Worm (Caenorhabditis elegans) whole organism, L4 larva: ENCODE measurements around the gene pcn-1.

Source experiments
- F49E8.2 ChIP-seq: sonication (generic microtip); optimal IDR thresholded peaks from 2 replicates; lab custom pipeline; 2016; ENCODE audit warnings: missing compliant biosample characterization, mild to moderate bottlenecking, missing genetic modification characterization, borderline replicate concordance
- T20F7.1 ChIP-seq: fragments of 200-800 bp; sonication (Bioruptor generic); optimal IDR thresholded peaks from 2 replicates; lab custom pipeline; 2018; ENCODE audit warnings: mild to moderate bottlenecking, missing genetic modification characterization, missing compliant biosample characterization
- T26A8.4 ChIP-seq: fragments of 200-800 bp; sonication (Bioruptor generic); IDR thresholded peaks from 2 replicates; pipeline ENCODE4 v1.3.6; 2022; ENCODE audit warnings: missing genetic modification characterization, missing compliant biosample characterization
- Y5F2A.4 ChIP-seq: fragments of 200-800 bp; sonication (Bioruptor generic); optimal IDR thresholded peaks from 2 replicates; lab custom pipeline; 2018; ENCODE audit warnings: mild to moderate bottlenecking, missing genetic modification characterization, missing compliant biosample characterization
- Y75B8A.6 ChIP-seq: fragments of 200-800 bp; sonication (Bioruptor generic); IDR thresholded peaks from 2 replicates; pipeline ENCODE4 v1.3.6; 2022; ENCODE audit warnings: missing genetic modification reagents, missing genetic modification characterization, missing compliant biosample characterization
- ZK337.2 ChIP-seq: fragments of 200-800 bp; sonication (Bioruptor generic); IDR thresholded peaks from 2 replicates; pipeline ENCODE4 v1.3.6; 2022; ENCODE audit warnings: missing genetic modification reagents, missing genetic modification characterization, missing compliant biosample characterization
- ZK546.5 ChIP-seq, 2 experiments: sonication (generic microtip); optimal IDR thresholded peaks; 2 replicates each; lab custom pipeline; 2017; ENCODE audit warnings: missing biosample characterization in 2 of 2, missing genetic modification characterization in 2 of 2
- aha-1 ChIP-seq: fragments of 150-350 bp; peaks from one replicate; lab custom pipeline; 2014; ENCODE audit warnings: missing biosample characterization, missing genetic modification characterization
- aly-2 ChIP-seq: sonication (generic microtip); optimal IDR thresholded peaks from 2 replicates; lab custom pipeline; 2018; ENCODE audit warnings: missing biosample characterization, missing genetic modification characterization
- daf-16 ChIP-seq, 3 experiments: sonication (generic microtip); optimal IDR thresholded peaks; 2 replicates each; lab custom pipeline; 2016 to 2017; ENCODE audit warnings: missing genetic modification characterization in 3 of 3, missing genetic modification reagents in 3 of 3, mild to moderate bottlenecking in 2 of 3, missing compliant biosample characterization in 2 of 3, missing biosample characterization in 1 of 3, moderate library complexity in 1 of 3
- daf-8 ChIP-seq: fragments of 200-800 bp; sonication (Bioruptor generic); IDR thresholded peaks from 2 replicates; pipeline ENCODE4 v1.3.6; 2022; ENCODE audit warnings: missing genetic modification characterization, missing compliant biosample characterization
- dmd-6 ChIP-seq: fragments of 200-800 bp; sonication (Bioruptor generic); IDR thresholded peaks from 2 replicates; pipeline ENCODE4 v1.3.6; 2022; ENCODE audit warnings: missing genetic modification reagents, missing genetic modification characterization, missing compliant biosample characterization
- dmd-9 ChIP-seq: fragments of 200-800 bp; sonication (Bioruptor generic); IDR thresholded peaks from 2 replicates; pipeline ENCODE4 v1.3.6; 2022; ENCODE audit warnings: missing genetic modification reagents, missing genetic modification characterization, missing compliant biosample characterization
- duxl-1 ChIP-seq: sonication (generic microtip); optimal IDR thresholded peaks from 2 replicates; lab custom pipeline; 2016; ENCODE audit warnings: mild to moderate bottlenecking, missing genetic modification characterization, moderate library complexity, missing compliant biosample characterization; ENCODE audit not compliant: poor library complexity
- dve-1 ChIP-seq: sonication (generic microtip); optimal IDR thresholded peaks from 2 replicates; lab custom pipeline; 2017; ENCODE audit warnings: antibody characterized with exemption, mild to moderate bottlenecking, missing genetic modification characterization, missing compliant biosample characterization; ENCODE audit not compliant: insufficient read depth
- egl-27 ChIP-seq: sonication (generic microtip); optimal IDR thresholded peaks from 3 replicates; lab custom pipeline; 2017; ENCODE audit warnings: missing biosample characterization, missing genetic modification reagents, missing genetic modification characterization
- gei-8 ChIP-seq: fragments of 200-800 bp; sonication (Bioruptor generic); optimal IDR thresholded peaks from 2 replicates; lab custom pipeline; 2018; ENCODE audit warnings: mild to moderate bottlenecking, missing genetic modification characterization, missing compliant biosample characterization
- hif-1 ChIP-seq, 2 experiments: sonication (generic microtip); optimal IDR thresholded peaks; 2 replicates each; lab custom pipeline; 2016 to 2017; ENCODE audit warnings: missing compliant biosample characterization in 2 of 2, missing genetic modification characterization in 2 of 2, missing genetic modification reagents in 2 of 2, missing genotype in 2 of 2, mild to moderate bottlenecking in 1 of 2
- hlh-11 ChIP-seq: fragments of 200-800 bp; sonication (Bioruptor generic); optimal IDR thresholded peaks from 2 replicates; lab custom pipeline; 2018; ENCODE audit warnings: mild to moderate bottlenecking, missing genetic modification characterization, missing compliant biosample characterization
- hmg-1.1 ChIP-seq: fragments of 200-800 bp; sonication (Bioruptor generic); IDR thresholded peaks from 2 replicates; pipeline ENCODE4 v1.3.6; 2022; ENCODE audit warnings: missing genetic modification reagents, missing genetic modification characterization, missing compliant biosample characterization
- lin-39 ChIP-seq: fragments of 150-350 bp; optimal IDR thresholded peaks from 2 replicates; lab custom pipeline; 2014; ENCODE audit warnings: missing biosample characterization, missing genetic modification reagents, missing genetic modification characterization
- lir-3 ChIP-seq: sonication (generic microtip); optimal IDR thresholded peaks from 2 replicates; lab custom pipeline; 2016; ENCODE audit warnings: mild to moderate bottlenecking, missing genetic modification characterization, missing compliant biosample characterization
- mep-1 ChIP-seq: fragments of 150-350 bp; sonication (generic microtip); optimal IDR thresholded peaks from 3 replicates; lab custom pipeline; 2014; ENCODE audit warnings: missing biosample characterization, missing genetic modification characterization
- mes-2 ChIP-seq: sonication (generic microtip); optimal IDR thresholded peaks from 2 replicates; lab custom pipeline; 2016; ENCODE audit warnings: missing genotype, mild to moderate bottlenecking, missing genetic modification characterization, missing compliant biosample characterization; ENCODE audit not compliant: poor library complexity, severe bottlenecking
- nhr-111 ChIP-seq: fragments of 200-800 bp; sonication (Bioruptor generic); optimal IDR thresholded peaks from 2 replicates; lab custom pipeline; 2018; ENCODE audit warnings: mild to moderate bottlenecking, missing genetic modification characterization, missing compliant biosample characterization
- nhr-25 ChIP-seq: sonication (generic microtip); optimal IDR thresholded peaks from 2 replicates; lab custom pipeline; 2017; ENCODE audit warnings: missing genetic modification characterization, mild to moderate bottlenecking, missing compliant biosample characterization, antibody characterized with exemption, moderate library complexity, borderline replicate concordance; ENCODE audit not compliant: insufficient read depth
- nhr-28 ChIP-seq: fragments of 150-350 bp; optimal IDR thresholded peaks from 2 replicates; lab custom pipeline; 2014; ENCODE audit warnings: missing biosample characterization, missing genetic modification characterization
- nhr-42 ChIP-seq: fragments of 200-800 bp; sonication (Bioruptor generic); IDR thresholded peaks from 2 replicates; pipeline ENCODE4 v1.3.6; 2022; ENCODE audit warnings: missing genetic modification characterization, missing compliant biosample characterization
- nhr-6 ChIP-seq: fragments of 150-350 bp; optimal IDR thresholded peaks from 2 replicates; lab custom pipeline; 2014; ENCODE audit warnings: missing biosample characterization, missing genetic modification characterization
- nhr-77 ChIP-seq: fragments of 150-350 bp; optimal IDR thresholded peaks from 2 replicates; lab custom pipeline; 2014; ENCODE audit warnings: missing biosample characterization, missing genetic modification characterization
- pha-4 ChIP-seq, 2 experiments: fragments of 150-350 bp in 1 of 2; fragments of 200-800 bp in 1 of 2; sonication (Bioruptor generic) in 1 of 2; IDR thresholded peaks in 1 of 2; optimal IDR thresholded peaks in 1 of 2; 2 replicates each; pipeline versions ENCODE4 v1.3.6 to Lab custom; 2014 to 2022; ENCODE audit warnings: missing genetic modification characterization in 2 of 2, missing genetic modification reagents in 2 of 2, missing biosample characterization in 1 of 2, missing compliant biosample characterization in 1 of 2
- rbr-2 ChIP-seq: sonication (generic microtip); optimal IDR thresholded peaks from 2 replicates; lab custom pipeline; 2016; ENCODE audit warnings: missing genotype, missing genetic modification characterization, missing compliant biosample characterization
- set-16 ChIP-seq: fragments of 200-800 bp; sonication (Bioruptor generic); IDR thresholded peaks from 2 replicates; pipeline ENCODE4 v1.3.6; 2022; ENCODE audit warnings: missing genetic modification reagents, missing genetic modification characterization, missing compliant biosample characterization
- skn-1 ChIP-seq: fragments of 150-350 bp; optimal IDR thresholded peaks from 2 replicates; lab custom pipeline; 2014; ENCODE audit warnings: missing biosample characterization, missing genetic modification characterization
- unc-39 ChIP-seq: sonication (generic microtip); optimal IDR thresholded peaks from 2 replicates; lab custom pipeline; 2017; ENCODE audit warnings: missing biosample characterization, missing genetic modification characterization
- unc-62 ChIP-seq, 3 experiments: fragments of 150-350 bp in 1 of 3; sonication (generic microtip); optimal IDR thresholded peaks in 2 of 3; peaks in 1 of 3; 1 replicate in 1 of 3; 2 replicates in 2 of 3; lab custom pipeline; 2014 to 2017; ENCODE audit warnings: missing biosample characterization in 3 of 3, missing genetic modification characterization in 3 of 3, missing genetic modification reagents in 3 of 3, missing genotype in 1 of 3
- zag-1 ChIP-seq: fragments of 150-350 bp; optimal IDR thresholded peaks from 2 replicates; lab custom pipeline; 2014; ENCODE audit warnings: missing biosample characterization, missing genetic modification characterization
- zip-11 ChIP-seq: fragments of 200-800 bp; sonication (Bioruptor generic); IDR thresholded peaks from 2 replicates; pipeline ENCODE4 v1.3.6; 2022; ENCODE audit warnings: missing genetic modification characterization, missing compliant biosample characterization

pcn-1 gene

ce11 chrIV:4028177-4028576, 21.1 kb downstream of the pcn-1 start (continued):
- no peak for TF ChIP-seq nhr-111 (GFP tag; lab: Kevin White, UChicago)
- TF ChIP-seq dmd-9 (GFP tag; lab: Robert Waterston, UW) = no peak
- TF ChIP-seq nhr-77 = no peak

ce11 chrIV:4027106-4027888, 22.0 kb downstream of the pcn-1 start:
- TF ChIP-seq Y5F2A.4 (GFP tag; lab: Kevin White, UChicago) = no peak
- no peak for TF ChIP-seq duxl-1
- peak; percentile 13 for TF ChIP-seq mes-2 (tag; lab: Kevin White, UChicago)
- TF ChIP-seq aha-1 = peak; percentile 90
- no peak for TF ChIP-seq daf-8
- no peak for TF ChIP-seq nhr-25 (tag; lab: Kevin White, UChicago)
- no peak for TF ChIP-seq ZK337.2 (GFP tag; lab: Robert Waterston, UW)
- no peak for TF ChIP-seq lin-39
- TF ChIP-seq T26A8.4 (GFP tag; lab: Robert Waterston, UW) = no peak
- no peak for TF ChIP-seq Y75B8A.6 (GFP tag; lab: Robert Waterston, UW)
- TF ChIP-seq set-16 (GFP tag; lab: Robert Waterston, UW) = no peak
- no peak for TF ChIP-seq mep-1 (tag; lab: Kevin White, UChicago)
- TF ChIP-seq pha-4 (GFP tag; IDR thresholded peaks at IDR 0.05; lab: Robert Waterston, UW) = no peak
- no peak for TF ChIP-seq pha-4 (tag; optimal IDR thresholded peaks at IDR 0.05; lab: Kevin White, UChicago)
- TF ChIP-seq lir-3 (tag; lab: Kevin White, UChicago) = no peak
- TF ChIP-seq aly-2 = no peak
- no peak for TF ChIP-seq ZK546.5 (tag; optimal IDR thresholded peaks at IDR 0.05; lab: Kevin White, UChicago)
- TF ChIP-seq dmd-6 = peak; percentile 75
- no peak for TF ChIP-seq T20F7.1
- TF ChIP-seq egl-27 = no peak
- TF ChIP-seq nhr-6 (tag; lab: Kevin White, UChicago) = no peak
- TF ChIP-seq zag-1 (tag; lab: Kevin White, UChicago) = no peak
- TF ChIP-seq hlh-11 (tag; lab: Kevin White, UChicago) = peak; percentile 54
- peak in 1 of 2 experiments; percentile 3 for TF ChIP-seq unc-62 (GFP tag; optimal IDR thresholded peaks at IDR 0.05 in 1 of 2; lab: Kevin White, UChicago)
- TF ChIP-seq unc-62 (tag; optimal IDR thresholded peaks at IDR 0.05; lab: Kevin White, UChicago) = no peak
- TF ChIP-seq hif-1 (tag; optimal IDR thresholded peaks at IDR 0.05; lab: Kevin White, UChicago) = no peak
- no peak for TF ChIP-seq hmg-1.1 (GFP tag; lab: Robert Waterston, UW)
- peak in 1 of 2 experiments; percentile 20 for TF ChIP-seq daf-16 (GFP tag; optimal IDR thresholded peaks at IDR 0.05; lab: Kevin White, UChicago)
- peak; percentile 57 for TF ChIP-seq daf-16 (tag; optimal IDR thresholded peaks at IDR 0.05; lab: Kevin White, UChicago)
- TF ChIP-seq rbr-2 (tag; lab: Kevin White, UChicago) = no peak
- TF ChIP-seq dve-1 (tag; lab: Kevin White, UChicago) = peak; percentile 45
- no peak for TF ChIP-seq unc-39
- peak; percentile 82 for TF ChIP-seq nhr-28
- no peak for TF ChIP-seq F49E8.2 (tag; lab: Kevin White, UChicago)
- TF ChIP-seq skn-1 = no peak
- no peak for TF ChIP-seq zip-11 (GFP tag; lab: Robert Waterston, UW)
- no peak for TF ChIP-seq gei-8
- TF ChIP-seq nhr-42 (GFP tag; lab: Robert Waterston, UW) = no peak
- TF ChIP-seq, all 104 proteins: peak for 8
